Fruit fly (Drosophila melanogaster) whole organism: ENCODE measurements around the gene CG5937.

ENCODE experiments used
- CG8478 ChIP-seq: fragments of >200 bp; optimal IDR thresholded peaks from 2 replicates; lab custom pipeline; 2018; ENCODE audit warnings: inconsistent platforms
- Dll ChIP-seq: fragments of >200 bp; optimal IDR thresholded peaks from 2 replicates; lab custom pipeline; 2017
- EcR ChIP-seq, 2 experiments: fragments of >200 bp; optimal IDR thresholded peaks; 2 replicates each; lab custom pipeline; 2017; ENCODE audit warnings: missing biosample characterization in 2 of 2, missing genetic modification characterization in 2 of 2, missing genetic modification reagents in 2 of 2
- pan ChIP-seq: fragments of >200 bp; optimal IDR thresholded peaks from 2 replicates; lab custom pipeline; 2017
- psq ChIP-seq: fragments of >200 bp; optimal IDR thresholded peaks from 2 replicates; lab custom pipeline; 2017

- TF ChIP-seq psq (lab: Kevin White, UChicago) (no peak), Dll (lab: Kevin White, UChicago) (no peak), CG8478 (lab: Kevin White, UChicago) (no peak), EcR (GFP tag; optimal IDR thresholded peaks at IDR 0.05; lab: Kevin White, UChicago) (no peak), pan (lab: Kevin White, UChicago) (no peak)
Measured at dm6 chrX:6077043-6077547, 37.3 kb downstream of the CG5937 start.
